Worm (Caenorhabditis elegans) whole organism, L1 larva: ENCODE results near the gene clec-140.

Experiments
- aha-1 ChIP-seq: fragments of 150-350 bp; optimal IDR thresholded peaks from 2 replicates; lab custom pipeline; 2014; ENCODE audit warnings: missing biosample characterization, missing genetic modification characterization
- efl-1 ChIP-seq, 4 experiments: fragments of 150-350 bp; optimal IDR thresholded peaks in 3 of 4; peaks in 1 of 4; 1 replicate in 1 of 4; 2 replicates in 3 of 4; lab custom pipeline; 2014; ENCODE audit warnings: missing biosample characterization in 2 of 4, missing genetic modification characterization in 2 of 4, missing genetic modification reagents in 2 of 4
- elt-3 ChIP-seq, 6 experiments: fragments of 150-350 bp in 1 of 6; sonication (generic microtip); optimal IDR thresholded peaks; 2 replicates each; lab custom pipeline; 2017 to 2018; ENCODE audit warnings: missing biosample characterization in 6 of 6, missing genetic modification characterization in 6 of 6, inconsistent platforms in 1 of 6
- nhr-19 ChIP-seq: fragments of 200-800 bp; sonication (Bioruptor generic); conservative IDR thresholded peaks from 2 replicates; pipeline ENCODE4 v1.3.6; 2022; ENCODE audit warnings: missing genetic modification characterization, missing compliant biosample characterization
- pqm-1 ChIP-seq: sonication (generic microtip); optimal IDR thresholded peaks from 3 replicates; lab custom pipeline; 2017; ENCODE audit warnings: missing biosample characterization, missing genetic modification characterization
- unc-62 ChIP-seq: fragments of 150-350 bp; optimal IDR thresholded peaks from 2 replicates; lab custom pipeline; 2014; ENCODE audit warnings: missing biosample characterization, missing genetic modification reagents, missing genetic modification characterization

ce11 chrII:4663186-4663585 is 9.7 kb upstream of the clec-140 start, which contains the start of gene T05A7.12:
- no peak for TF ChIP-seq aha-1 (tag; lab: Kevin White, UChicago)
- TF ChIP-seq nhr-19 (GFP tag; lab: Robert Waterston, UW), result no peak
- TF ChIP-seq pqm-1 (tag; lab: Kevin White, UChicago), result no peak
- no peak for TF ChIP-seq efl-1 (optimal IDR thresholded peaks at IDR 0.05; lab: Kevin White, UChicago)
- TF ChIP-seq efl-1 (GFP tag; optimal IDR thresholded peaks at IDR 0.05 in 1 of 2; lab: Kevin White, UChicago), result no peak
- TF ChIP-seq elt-3 (tag; optimal IDR thresholded peaks at IDR 0.05; lab: Kevin White, UChicago), result no peak
- no peak for TF ChIP-seq unc-62 (GFP tag; lab: Kevin White, UChicago)
